Worm (Caenorhabditis elegans) whole organism, L1 larva: ENCODE data around the gene M153.3.

ENCODE experiments used
- F16B12.6 ChIP-seq: fragments of 150-350 bp; optimal IDR thresholded peaks from 2 replicates; lab custom pipeline; 2014; ENCODE audit warnings: missing biosample characterization, missing genetic modification characterization
- alr-1 ChIP-seq: fragments of 200-800 bp; sonication (Bioruptor generic); optimal IDR thresholded peaks from 2 replicates; lab custom pipeline; 2018; ENCODE audit warnings: borderline replicate concordance, mild to moderate bottlenecking, missing genetic modification characterization, missing compliant biosample characterization
- aly-2 ChIP-seq: fragments of 150-350 bp; optimal IDR thresholded peaks from 2 replicates; lab custom pipeline; 2014; ENCODE audit warnings: missing biosample characterization, missing genetic modification characterization
- blmp-1 ChIP-seq: fragments of 150-350 bp; optimal IDR thresholded peaks from 2 replicates; lab custom pipeline; 2014; ENCODE audit warnings: missing biosample characterization, missing genetic modification characterization
- dpl-1 ChIP-seq, 3 experiments: fragments of 150-350 bp in 2 of 3; sonication (generic microtip) in 1 of 3; optimal IDR thresholded peaks; 2 replicates each; lab custom pipeline; 2014 to 2017; ENCODE audit warnings: missing biosample characterization in 3 of 3, missing genetic modification characterization in 3 of 3, missing genetic modification reagents in 3 of 3
- dsc-1 ChIP-seq: sonication (generic microtip); optimal IDR thresholded peaks from 2 replicates; lab custom pipeline; 2016; ENCODE audit warnings: mild to moderate bottlenecking, missing genetic modification characterization, missing compliant biosample characterization
- efl-1 ChIP-seq, 4 experiments: fragments of 150-350 bp; optimal IDR thresholded peaks in 3 of 4; peaks in 1 of 4; 1 replicate in 1 of 4; 2 replicates in 3 of 4; lab custom pipeline; 2014; ENCODE audit warnings: missing biosample characterization in 2 of 4, missing genetic modification characterization in 2 of 4, missing genetic modification reagents in 2 of 4
- elt-2 ChIP-seq: sonication (generic microtip); optimal IDR thresholded peaks from 2 replicates; lab custom pipeline; 2016; ENCODE audit warnings: missing genetic modification characterization, mild to moderate bottlenecking, inconsistent platforms, missing compliant biosample characterization, missing genetic modification reagents
- elt-3 ChIP-seq, 6 experiments: fragments of 150-350 bp in 1 of 6; sonication (generic microtip); optimal IDR thresholded peaks; 2 replicates each; lab custom pipeline; 2017 to 2018; ENCODE audit warnings: missing biosample characterization in 6 of 6, missing genetic modification characterization in 6 of 6, inconsistent platforms in 1 of 6
- fkh-4 ChIP-seq: sonication (generic microtip); optimal IDR thresholded peaks from 2 replicates; lab custom pipeline; 2016; ENCODE audit warnings: missing compliant biosample characterization, missing genetic modification characterization, borderline replicate concordance
- fkh-8 ChIP-seq: sonication (generic microtip); optimal IDR thresholded peaks from 2 replicates; lab custom pipeline; 2016; ENCODE audit warnings: mild to moderate bottlenecking, missing genetic modification characterization, missing compliant biosample characterization
- fos-1 ChIP-seq: fragments of 150-350 bp; optimal IDR thresholded peaks from 2 replicates; lab custom pipeline; 2014; ENCODE audit warnings: missing biosample characterization, missing genetic modification characterization
- grh-1 ChIP-seq: fragments of 200-800 bp; sonication (Bioruptor generic); IDR thresholded peaks from 2 replicates; pipeline ENCODE4 v1.3.6; 2022; ENCODE audit warnings: missing genetic modification reagents, missing genetic modification characterization, missing compliant biosample characterization
- hlh-4 ChIP-seq: sonication (generic microtip); optimal IDR thresholded peaks from 2 replicates; lab custom pipeline; 2016; ENCODE audit warnings: mild to moderate bottlenecking, missing genetic modification characterization, missing compliant biosample characterization
- isw-1 ChIP-seq: fragments of 200-800 bp; sonication (Bioruptor generic); IDR thresholded peaks from 2 replicates; pipeline ENCODE4 v1.3.6; 2022; ENCODE audit warnings: missing genetic modification characterization, missing compliant biosample characterization
- jun-1 ChIP-seq: fragments of 150-350 bp; optimal IDR thresholded peaks from 2 replicates; lab custom pipeline; 2014; ENCODE audit warnings: missing biosample characterization, missing genetic modification reagents, missing genetic modification characterization
- lin-14 ChIP-seq: fragments of 200-800 bp; sonication (Bioruptor generic); optimal IDR thresholded peaks from 2 replicates; lab custom pipeline; 2018; ENCODE audit warnings: mild to moderate bottlenecking, missing genetic modification characterization, moderate library complexity, missing compliant biosample characterization
- lin-39 ChIP-seq: fragments of 150-350 bp; optimal IDR thresholded peaks from 2 replicates; lab custom pipeline; 2014; ENCODE audit warnings: missing biosample characterization, missing genetic modification reagents, missing genetic modification characterization
- lir-3 ChIP-seq: sonication (generic microtip); optimal IDR thresholded peaks from 2 replicates; lab custom pipeline; 2016; ENCODE audit warnings: mild to moderate bottlenecking, missing genetic modification characterization, moderate library complexity, missing compliant biosample characterization; ENCODE audit not compliant: poor library complexity
- lsy-2 ChIP-seq, 2 experiments: fragments of 150-350 bp; optimal IDR thresholded peaks; 2 replicates each; lab custom pipeline; 2014; ENCODE audit warnings: missing biosample characterization in 2 of 2, missing genetic modification characterization in 2 of 2
- mef-2 ChIP-seq: fragments of 150-350 bp; optimal IDR thresholded peaks from 2 replicates; lab custom pipeline; 2014; ENCODE audit warnings: missing biosample characterization, missing genetic modification characterization
- mep-1 ChIP-seq: fragments of 150-350 bp; optimal IDR thresholded peaks from 2 replicates; lab custom pipeline; 2014; ENCODE audit warnings: missing biosample characterization, missing genetic modification characterization
- nhr-20 ChIP-seq: sonication (generic microtip); optimal IDR thresholded peaks from 2 replicates; lab custom pipeline; 2016; ENCODE audit warnings: mild to moderate bottlenecking, missing genetic modification characterization, missing compliant biosample characterization
- nhr-47 ChIP-seq: sonication (generic microtip); optimal IDR thresholded peaks from 2 replicates; lab custom pipeline; 2016; ENCODE audit warnings: mild to moderate bottlenecking, missing genetic modification characterization, moderate library complexity, missing compliant biosample characterization
- nhr-71 ChIP-seq: sonication (generic microtip); optimal IDR thresholded peaks from 2 replicates; lab custom pipeline; 2016; ENCODE audit warnings: mild to moderate bottlenecking, missing genetic modification characterization, moderate library complexity, missing compliant biosample characterization
- nhr-85 ChIP-seq: sonication (generic microtip); peaks from one replicate; lab custom pipeline; 2016; ENCODE audit warnings: missing genetic modification characterization, inconsistent platforms, missing compliant biosample characterization
- pax-3 ChIP-seq: fragments of 200-800 bp; sonication (Bioruptor generic); optimal IDR thresholded peaks from 2 replicates; lab custom pipeline; 2018; ENCODE audit warnings: mild to moderate bottlenecking, missing genetic modification characterization, moderate library complexity, missing compliant biosample characterization
- pqm-1 ChIP-seq: sonication (generic microtip); optimal IDR thresholded peaks from 3 replicates; lab custom pipeline; 2017; ENCODE audit warnings: missing biosample characterization, missing genetic modification characterization
- rnt-1 ChIP-seq: sonication (generic microtip); optimal IDR thresholded peaks from 2 replicates; lab custom pipeline; 2016; ENCODE audit warnings: mild to moderate bottlenecking, missing genetic modification characterization, moderate library complexity, missing compliant biosample characterization
- snu-23 ChIP-seq: sonication (generic microtip); optimal IDR thresholded peaks from 2 replicates; lab custom pipeline; 2016; ENCODE audit warnings: missing genetic modification characterization, missing compliant biosample characterization
- sox-4 ChIP-seq: sonication (generic microtip); optimal IDR thresholded peaks from 2 replicates; lab custom pipeline; 2016; ENCODE audit warnings: missing genetic modification characterization, missing compliant biosample characterization
- unc-130 ChIP-seq: fragments of 150-350 bp; optimal IDR thresholded peaks from 2 replicates; lab custom pipeline; 2017; ENCODE audit warnings: missing biosample characterization, missing genetic modification characterization, inconsistent platforms
- unc-30 ChIP-seq: sonication (generic microtip); optimal IDR thresholded peaks from 2 replicates; lab custom pipeline; 2017; ENCODE audit warnings: missing biosample characterization, missing genetic modification characterization
- ztf-4 ChIP-seq: fragments of 150-350 bp; optimal IDR thresholded peaks from 2 replicates; lab custom pipeline; 2014; ENCODE audit warnings: missing biosample characterization, missing genetic modification characterization

The M153.3 gene

DNA sequence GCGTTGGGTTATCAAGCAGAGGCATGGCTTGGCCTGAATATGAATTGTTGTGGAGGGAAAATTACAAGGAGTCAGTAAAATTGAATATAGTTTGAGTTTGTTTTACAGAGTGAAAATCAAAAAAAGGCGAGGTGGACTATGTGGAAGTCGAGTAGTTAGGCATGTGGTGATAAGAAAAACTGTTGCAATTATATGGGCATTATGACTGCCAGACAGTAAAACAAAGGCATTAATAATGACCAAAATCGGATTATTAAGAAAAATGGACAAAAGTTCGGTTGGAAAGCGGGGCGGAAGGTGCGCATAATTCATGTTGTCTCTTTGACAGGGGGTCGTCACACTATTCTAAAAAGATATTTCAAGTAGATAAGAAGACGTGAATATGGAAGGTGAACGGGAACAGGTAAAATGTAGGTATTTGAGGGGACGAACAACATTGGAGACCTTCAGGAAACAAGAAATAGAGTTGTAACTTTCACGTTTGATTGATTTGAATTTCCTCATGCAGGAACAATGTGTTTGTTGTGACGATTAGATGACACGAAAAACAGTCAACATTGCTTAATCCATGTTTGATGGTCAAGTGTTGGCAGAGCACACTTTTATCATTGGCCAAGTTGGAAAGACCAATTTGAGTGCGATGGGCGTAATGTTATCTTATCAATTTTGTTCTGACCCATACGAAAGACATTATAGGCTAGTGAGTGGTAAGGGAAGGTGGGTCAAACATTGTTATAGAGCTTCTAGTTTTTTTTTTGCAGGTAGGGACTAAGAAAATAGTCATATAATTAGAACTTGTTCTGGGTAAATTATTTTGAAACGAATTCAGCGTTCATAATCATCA is 11.6 kb downstream of the M153.3 start, which contains the start of gene mfsd-11:
Gene mfsd-11, minus strand, starts transcription at position 51 of the 844 bp plus-strand sequence.
- TF ChIP-seq isw-1 (GFP tag; lab: Robert Waterston, UW) = no peak
- no peak for TF ChIP-seq fkh-4 (tag; lab: Kevin White, UChicago)
- TF ChIP-seq elt-2 (tag; lab: Kevin White, UChicago) = peak; percentile 26
- no peak for TF ChIP-seq lin-39 (tag; lab: Kevin White, UChicago)
- TF ChIP-seq mef-2 (tag; lab: Kevin White, UChicago) = no peak
- no peak for TF ChIP-seq efl-1 (optimal IDR thresholded peaks at IDR 0.05; lab: Kevin White, UChicago)
- TF ChIP-seq efl-1 (GFP tag; optimal IDR thresholded peaks at IDR 0.05 in 1 of 2; lab: Kevin White, UChicago) = no peak

DNA sequence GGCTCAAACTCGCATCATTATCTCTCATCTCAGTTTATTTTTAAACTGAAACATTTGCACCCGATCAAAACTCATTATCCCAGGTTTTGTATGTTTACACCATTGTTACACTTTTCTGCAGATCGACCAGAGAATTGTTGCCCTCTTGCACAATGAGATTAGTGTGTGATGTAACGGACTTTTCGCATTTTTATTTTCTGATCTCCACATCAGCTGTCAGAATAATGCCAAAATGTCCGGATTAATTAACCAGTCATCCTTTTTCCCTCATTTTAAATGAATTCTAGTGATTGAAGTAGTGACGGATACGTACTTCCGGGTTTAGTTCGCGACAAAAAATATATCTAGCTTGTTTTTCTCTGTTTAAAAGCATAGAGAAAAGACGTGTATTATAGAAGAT is 16.0 kb downstream of the M153.3 start:
- TF ChIP-seq fos-1 (tag; lab: Kevin White, UChicago) (no peak), nhr-20 (tag; lab: Kevin White, UChicago) (peak; percentile 7), aly-2 (no peak), dsc-1 (tag; lab: Kevin White, UChicago) (peak; percentile 91), sox-4 (tag; lab: Kevin White, UChicago) (peak; percentile 52), unc-130 (tag; lab: Kevin White, UChicago) (peak; percentile 80), unc-30 (tag; lab: Kevin White, UChicago) (no peak), lir-3 (tag; lab: Kevin White, UChicago) (peak; percentile 22), nhr-47 (peak; percentile 40), lsy-2 (tag; optimal IDR thresholded peaks at IDR 0.05; lab: Kevin White, UChicago) (peak in 1 of 2 experiments; percentile 33), fkh-8 (tag; lab: Kevin White, UChicago) (peak; percentile 71), mef-2 (tag; lab: Kevin White, UChicago) (no peak), jun-1 (tag; lab: Kevin White, UChicago) (no peak), snu-23 (GFP tag; lab: Kevin White, UChicago) (peak; percentile 16), lin-14 (peak; percentile 52), mep-1 (tag; lab: Kevin White, UChicago) (peak; percentile 0), rnt-1 (tag; lab: Kevin White, UChicago) (peak; percentile 25), nhr-71 (tag; lab: Kevin White, UChicago) (peak; percentile 68), pax-3 (tag; lab: Kevin White, UChicago) (peak; percentile 18)
- TF ChIP-seq, all 84 proteins: peak for 14

DNA sequence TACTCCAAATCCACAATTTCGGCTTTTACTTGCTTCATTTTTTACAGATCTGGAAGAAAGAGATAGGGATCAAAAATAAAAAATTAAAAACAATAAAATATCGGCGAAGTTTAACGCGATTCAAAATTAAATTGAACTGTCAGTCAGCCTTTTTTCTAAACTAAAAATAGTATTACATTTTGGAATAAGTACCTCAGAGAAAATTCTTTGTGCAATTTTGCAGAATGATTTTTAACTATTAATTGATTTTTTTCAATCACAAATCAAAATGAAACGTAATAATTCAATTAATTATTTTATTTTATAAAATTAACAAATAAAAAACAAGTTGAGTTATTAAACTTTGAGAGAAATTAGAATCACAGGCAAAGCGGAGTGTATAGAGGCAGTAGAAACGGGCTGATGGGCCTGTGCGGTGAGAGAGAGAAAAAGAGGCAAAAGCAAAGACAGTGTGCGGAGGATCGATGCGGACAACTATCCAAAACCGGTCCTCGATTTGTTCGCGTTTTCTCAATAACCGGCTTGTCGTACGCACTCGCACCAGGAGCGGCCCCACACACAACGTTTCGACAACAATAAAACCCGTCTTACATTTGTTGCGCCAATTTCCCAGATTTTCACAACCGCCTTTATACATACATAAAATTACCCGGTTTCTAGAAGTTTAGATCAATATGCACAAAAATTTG is 17.5 kb downstream of the M153.3 start, which contains the start of gene F57G12.2:
Gene F57G12.2, minus strand, starts transcription at position 51 of the 689 bp plus-strand sequence.
- no peak for TF ChIP-seq F16B12.6 (tag; lab: Kevin White, UChicago)
- no peak for TF ChIP-seq dpl-1 (GFP tag; optimal IDR thresholded peaks at IDR 0.05; lab: Kevin White, UChicago)
- TF ChIP-seq nhr-85 (tag; lab: Kevin White, UChicago) = peak; percentile 73
- peak; percentile 24 for TF ChIP-seq ztf-4
- peak; percentile 71; the same call in 1 of the 2 replicates for TF ChIP-seq grh-1
- peak; percentile 54 for TF ChIP-seq blmp-1 (tag; lab: Kevin White, UChicago)
- TF ChIP-seq hlh-4 (tag; lab: Kevin White, UChicago) = no peak

DNA sequence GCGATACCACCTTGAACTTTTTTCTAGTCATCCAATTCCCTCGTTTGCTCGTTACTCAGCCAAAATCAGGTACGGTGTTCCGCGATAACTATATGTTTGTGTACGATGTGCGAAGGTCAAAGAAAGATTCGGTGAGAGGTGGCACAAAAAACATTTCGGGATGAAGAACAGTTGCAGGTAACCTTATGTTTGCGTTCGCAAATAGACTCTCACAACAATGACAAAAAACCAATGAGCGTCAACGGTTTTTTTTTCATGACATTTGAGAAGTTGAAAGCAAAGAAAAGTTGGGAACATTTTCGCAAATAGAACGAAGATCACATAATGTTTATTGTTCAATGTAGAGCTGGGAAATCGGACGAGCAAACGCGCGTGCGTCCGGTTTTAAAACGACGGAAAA is 20.0 kb downstream of the M153.3 start:
- no peak for TF ChIP-seq efl-1 (optimal IDR thresholded peaks at IDR 0.05; lab: Kevin White, UChicago)
- peak in 1 of 2 experiments; percentile 13 for TF ChIP-seq efl-1 (GFP tag; optimal IDR thresholded peaks at IDR 0.05 in 1 of 2; lab: Kevin White, UChicago)
- no peak for TF ChIP-seq alr-1
- no peak for TF ChIP-seq elt-3 (tag; optimal IDR thresholded peaks at IDR 0.05; lab: Kevin White, UChicago)
- no peak for TF ChIP-seq pqm-1 (tag; lab: Kevin White, UChicago)
- TF ChIP-seq, all 84 proteins: peak for 1
